Fruit fly (Drosophila melanogaster): ENCODE measurements around the gene Hmx.

Gene Hmx

DNA sequence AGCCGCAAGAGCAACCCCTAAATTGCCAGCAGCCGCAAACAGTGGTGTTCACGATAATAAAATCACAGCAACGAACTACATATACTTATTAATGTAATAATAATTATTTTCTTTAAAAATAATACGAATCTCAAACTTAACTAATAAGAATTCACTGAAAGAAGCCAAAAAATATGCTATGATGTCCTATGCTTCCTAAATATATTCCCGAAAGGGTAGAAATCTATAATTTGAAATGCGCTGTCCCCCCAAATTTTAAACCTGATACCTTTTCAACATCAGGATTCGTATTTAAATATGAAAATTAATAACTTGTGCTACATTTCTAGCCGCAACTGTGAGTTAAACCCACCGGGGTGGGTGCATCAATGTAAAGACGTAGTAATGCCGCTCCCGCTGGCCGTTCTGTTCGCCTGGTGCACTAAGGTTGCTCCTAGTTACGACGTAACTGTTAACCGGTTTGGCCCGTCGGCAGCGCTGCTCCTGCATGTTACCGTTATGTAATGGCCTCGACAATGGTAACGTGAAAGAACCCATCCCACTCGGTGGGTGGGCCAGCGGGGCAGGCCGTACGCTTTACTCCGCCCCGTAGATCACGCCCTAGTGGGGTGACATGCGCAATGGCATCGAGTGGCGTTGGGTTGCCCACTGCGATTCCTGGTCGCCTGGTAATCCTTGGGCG is 45.6 kb downstream of the Hmx start (continued):
- TF ChIP-seq CG9215 (GFP tag; IDR thresholded peaks at IDR 0.05) (peak; percentile 47), Lhr (GFP tag; optimal IDR thresholded peaks at IDR 0.05) (peak; percentile 9), YL-1 (GFP tag; optimal IDR thresholded peaks at IDR 0.05) (peak; percentile 69), Optix (GFP tag; IDR thresholded peaks at IDR 0.05) (no peak; the same call in 2 of the 3 replicates), sd (tag; optimal IDR thresholded peaks at IDR 0.05) (no peak), Drgx (GFP tag; IDR thresholded peaks at IDR 0.05) (no peak), az2 (GFP tag; optimal IDR thresholded peaks at IDR 0.05) (peak; percentile 79), ssp (GFP tag; IDR thresholded peaks at IDR 0.05) (peak; percentile 56), CG2199 (GFP tag; IDR thresholded peaks at IDR 0.05) (no peak), Hr39 (optimal IDR thresholded peaks at IDR 0.05) (no peak), ci (GFP tag; IDR thresholded peaks at IDR 0.05) (peak; percentile 17; the same call in 1 of the 3 replicates), CG16863 (GFP tag; optimal IDR thresholded peaks at IDR 0.05) (peak; percentile 35), CG6654 (GFP tag; optimal IDR thresholded peaks at IDR 0.05) (peak; percentile 55), Doc2 (GFP tag; IDR thresholded peaks at IDR 0.05) (no peak), BtbVII (GFP tag; optimal IDR thresholded peaks at IDR 0.05) (peak; percentile 84), ttk (GFP tag; IDR thresholded peaks at IDR 0.05) (peak; percentile 62), nau (GFP tag; optimal IDR thresholded peaks at IDR 0.05) (peak; percentile 26), Hr51 (GFP tag; optimal IDR thresholded peaks at IDR 0.05) (peak; percentile 17 to 84), CG17359 (tag; optimal IDR thresholded peaks at IDR 0.05) (peak; percentile 79), Asciz (GFP tag; optimal IDR thresholded peaks at IDR 0.05) (peak; percentile 80), insv (GFP tag; optimal IDR thresholded peaks at IDR 0.05) (peak in 1 of 2 experiments; percentile 13), CG34224 (GFP tag; IDR thresholded peaks at IDR 0.05; ENCODE audit: partially characterized antibody) (peak; percentile 62; the same call in 2 of the 3 replicates), CG11398 (GFP tag; optimal IDR thresholded peaks at IDR 0.05) (no peak), ranshi (GFP tag; IDR thresholded peaks at IDR 0.05) (peak; percentile 69), Hr78 (GFP tag; optimal IDR thresholded peaks at IDR 0.05) (no peak), br (optimal IDR thresholded peaks at IDR 0.05) (no peak), CG6765 (GFP tag; optimal IDR thresholded peaks at IDR 0.05) (peak; percentile 79), CG10543 (GFP tag; optimal IDR thresholded peaks at IDR 0.05) (peak; percentile 23), sqz (GFP tag; optimal IDR thresholded peaks at IDR 0.05) (peak; percentile 82), odd (GFP tag; optimal IDR thresholded peaks at IDR 0.05) (peak; percentile 83), CG30020 (tag; optimal IDR thresholded peaks at IDR 0.05) (peak; percentile 61), sc (optimal IDR thresholded peaks at IDR 0.05) (no peak), sc (GFP tag; optimal IDR thresholded peaks at IDR 0.05) (peak; percentile 77), CG12391 (tag; optimal IDR thresholded peaks at IDR 0.05) (peak; percentile 89), zfh2 (GFP tag; optimal IDR thresholded peaks at IDR 0.05) (no peak), hth (optimal IDR thresholded peaks at IDR 0.05) (no peak), ash1 (GFP tag; optimal IDR thresholded peaks at IDR 0.05) (no peak), CG2120 (GFP tag; optimal IDR thresholded peaks at IDR 0.05) (peak; percentile 59), CG2129 (GFP tag; IDR thresholded peaks at IDR 0.05; ENCODE audit: partially characterized antibody) (no peak), kay (GFP tag; optimal IDR thresholded peaks at IDR 0.05) (peak; percentile 36), CG17912 (GFP tag; optimal IDR thresholded peaks at IDR 0.05) (no peak), CG17361 (GFP tag; IDR thresholded peaks at IDR 0.05) (peak; percentile 94), CG12659 (GFP tag; optimal IDR thresholded peaks at IDR 0.05) (peak; percentile 78), CG7928 (GFP tag; optimal IDR thresholded peaks at IDR 0.05) (peak; percentile 7), CG9932 (GFP tag; IDR thresholded peaks at IDR 0.05) (no peak), ftz-f1 (GFP tag; optimal IDR thresholded peaks at IDR 0.05) (no peak), kni (GFP tag; optimal IDR thresholded peaks at IDR 0.05) (peak; percentile 95), dati (GFP tag; IDR thresholded peaks at IDR 0.05) (no peak), Med (GFP tag) (peak; percentile 78), pita (GFP tag; optimal IDR thresholded peaks at IDR 0.05) (no peak), Rfx (GFP tag; IDR thresholded peaks at IDR 0.05) (peak; percentile 54)
